Fruit fly (Drosophila melanogaster): ENCODE measurements around the gene tws.
A peak's percentile ranks its signal among the peaks of the same experiment; 100 is the strongest.

DNA sequence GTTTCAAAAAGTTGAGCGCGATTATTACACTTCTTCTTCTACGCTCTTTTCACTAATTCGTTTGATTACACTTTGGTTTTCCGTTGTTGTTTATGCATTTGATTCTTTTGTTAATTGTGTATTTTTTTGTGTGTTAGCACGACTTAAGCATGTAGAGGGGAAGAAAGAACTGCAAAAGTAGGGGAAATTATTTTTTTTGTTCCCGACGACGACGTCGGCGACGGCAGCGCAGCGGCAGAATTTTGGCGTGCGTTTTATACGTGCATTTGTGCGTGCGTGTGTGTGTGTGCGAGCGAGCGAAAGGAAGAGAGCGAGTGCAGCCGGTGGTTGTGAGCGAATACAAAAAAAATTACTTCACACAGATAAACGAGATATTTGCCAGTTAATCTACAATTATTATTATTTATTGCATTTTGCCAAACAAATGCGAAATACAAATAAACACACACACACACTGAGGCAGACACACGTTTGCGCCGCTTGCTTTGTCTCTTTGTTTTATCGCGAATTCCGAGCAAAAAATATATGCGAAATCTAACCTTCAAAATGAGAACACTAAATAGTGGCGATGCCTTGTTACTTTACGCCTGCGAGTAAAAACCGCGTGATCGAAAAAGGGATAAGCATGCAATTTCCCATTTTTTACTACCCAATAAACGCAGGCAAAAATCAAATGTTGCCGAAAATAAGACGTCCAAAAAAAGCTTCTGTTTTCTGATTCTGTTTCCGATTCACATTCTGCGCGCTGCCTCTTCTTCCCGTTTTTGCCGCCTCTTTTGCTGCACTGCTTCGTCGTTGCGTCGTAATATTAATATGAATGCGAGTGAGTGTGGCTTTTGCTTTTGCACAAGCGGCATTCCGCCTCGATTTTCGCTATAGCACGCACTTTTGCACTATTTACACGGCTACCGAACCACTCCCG, 5.9 kb downstream of the tws start:
- TF ChIP-seq lz (GFP tag; optimal IDR thresholded peaks at IDR 0.05), result no peak
- no peak for TF ChIP-seq salr (GFP tag; optimal IDR thresholded peaks at IDR 0.05)
- TF ChIP-seq Sox14 (GFP tag; optimal IDR thresholded peaks at IDR 0.05), result peak; percentile 56
- peak in 1 of 2 experiments; percentile 48 for TF ChIP-seq ss (GFP tag; optimal IDR thresholded peaks at IDR 0.05)
- TF ChIP-seq Sox102F (GFP tag; optimal IDR thresholded peaks at IDR 0.05), result no peak
- TF ChIP-seq Hr38 (GFP tag; optimal IDR thresholded peaks at IDR 0.05), result no peak
- TF ChIP-seq CG6854 (GFP tag; optimal IDR thresholded peaks at IDR 0.05), result no peak

All from whole organism, prepupa.